Worm (Caenorhabditis elegans): Measurements from ENCODE around the gene srr-9.

srr-9 gene

DNA sequence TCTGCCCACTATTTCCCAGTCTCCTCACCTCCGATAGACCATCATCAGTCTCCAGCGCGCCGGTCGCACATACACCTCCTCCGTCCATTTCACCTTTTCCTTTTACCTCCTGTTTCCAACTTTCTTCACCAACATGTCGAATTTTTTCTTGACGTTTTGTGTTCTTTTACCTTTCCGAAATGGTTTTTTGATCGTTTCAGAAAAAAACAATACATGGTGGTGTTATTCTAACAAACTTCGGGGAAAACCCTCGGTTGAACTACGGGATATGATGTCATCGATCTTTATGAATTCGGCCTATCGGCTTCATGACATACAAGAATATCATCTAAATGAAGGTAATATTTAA is 9.2 kb upstream of the srr-9 start, which contains the start of gene Y97E10C.1:
Y97E10C.1 (plus strand) TSS at position 201 of the 349 bp plus-strand sequence.
- peak in 1 of 2 experiments; percentile 55 for TF ChIP-seq unc-62 (GFP tag; optimal IDR thresholded peaks at IDR 0.05 in 1 of 2)
- TF ChIP-seq unc-62 (tag; optimal IDR thresholded peaks at IDR 0.05): no peak
- TF ChIP-seq fkh-10 (GFP tag; optimal IDR thresholded peaks at IDR 0.05): no peak

DNA sequence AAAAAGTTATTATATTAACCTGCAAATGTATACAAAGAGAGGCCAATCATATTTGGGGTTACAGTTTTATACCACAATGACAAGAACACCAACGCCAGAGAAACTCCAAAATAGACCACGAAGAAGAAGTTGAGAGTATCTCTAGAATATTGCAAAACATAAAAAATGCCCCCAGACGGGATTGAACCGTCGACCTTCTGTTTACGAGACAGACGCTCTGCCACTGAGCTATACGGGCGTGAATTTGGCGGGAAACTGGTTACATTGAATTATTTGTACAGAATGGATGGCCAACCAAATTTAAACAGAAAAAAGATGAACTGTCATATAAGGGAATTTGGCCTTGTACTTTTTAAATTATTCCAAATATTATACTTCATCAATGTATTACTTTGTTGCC is 7.3 kb upstream of the srr-9 start:
- peak; percentile 42 for TF ChIP-seq duxl-1 (tag; optimal IDR thresholded peaks at IDR 0.05; ENCODE audit: poor library complexity)
- no peak for TF ChIP-seq cey-2 (tag; optimal IDR thresholded peaks at IDR 0.05; ENCODE audit: borderline replicate concordance, insufficient read depth)
- TF ChIP-seq dve-1 (tag; optimal IDR thresholded peaks at IDR 0.05; ENCODE audit: insufficient read depth): peak; percentile 67
- TF ChIP-seq lin-29 (GFP tag; IDR thresholded peaks at IDR 0.05): no peak
- no peak for TF ChIP-seq ceh-62 (tag; optimal IDR thresholded peaks at IDR 0.05)
- peak; percentile 52 for TF ChIP-seq Y5F2A.4 (GFP tag; optimal IDR thresholded peaks at IDR 0.05)
- no peak for TF ChIP-seq unc-39 (tag; optimal IDR thresholded peaks at IDR 0.05)
- peak; percentile 8 for TF ChIP-seq nhr-25 (tag; optimal IDR thresholded peaks at IDR 0.05; ENCODE audit: borderline replicate concordance, insufficient read depth)
- TF ChIP-seq spr-3 (GFP tag; optimal IDR thresholded peaks at IDR 0.05): peak; percentile 1
- TF ChIP-seq lsy-2 (tag; optimal IDR thresholded peaks at IDR 0.05): peak in 1 of 2 experiments; percentile 68
- peak; percentile 56 for TF ChIP-seq rbr-2 (tag; optimal IDR thresholded peaks at IDR 0.05)
- TF ChIP-seq zag-1 (tag; optimal IDR thresholded peaks at IDR 0.05): no peak
- peak in 1 of 2 experiments; percentile 19 for TF ChIP-seq hif-1 (tag; optimal IDR thresholded peaks at IDR 0.05)
- no peak for TF ChIP-seq zfp-2 (tag; optimal IDR thresholded peaks at IDR 0.05)
- TF ChIP-seq set-16 (GFP tag; IDR thresholded peaks at IDR 0.05): no peak
- TF ChIP-seq mdl-1 (tag; optimal IDR thresholded peaks at IDR 0.05): no peak
- TF ChIP-seq dmd-6 (GFP tag; IDR thresholded peaks at IDR 0.05): peak; percentile 37; the same call in 1 of the 2 replicates
- no peak for TF ChIP-seq snpc-4 (tag; optimal IDR thresholded peaks at IDR 0.05)
- no peak for TF ChIP-seq ceh-32 (tag; optimal IDR thresholded peaks at IDR 0.05; ENCODE audit: poor library complexity)
- TF ChIP-seq dpl-1 (GFP tag; optimal IDR thresholded peaks at IDR 0.05): peak; percentile 38
- peak; percentile 37 for TF ChIP-seq nhr-6 (tag; optimal IDR thresholded peaks at IDR 0.05)
- TF ChIP-seq lin-1 (GFP tag; IDR thresholded peaks at IDR 0.05): peak; percentile 37; the same call in 1 of the 2 replicates
- peak; percentile 35 for TF ChIP-seq mep-1 (tag; optimal IDR thresholded peaks at IDR 0.05)
- peak; percentile 24 for TF ChIP-seq gei-8 (GFP tag; optimal IDR thresholded peaks at IDR 0.05)
- TF ChIP-seq R02D3.7 (tag; optimal IDR thresholded peaks at IDR 0.05): no peak
- TF ChIP-seq ztf-7 (tag; optimal IDR thresholded peaks at IDR 0.05): peak; percentile 35
- 0 out of 2 replicates have a peak, but pooled peaks have one; percentile 24 for TF ChIP-seq F26F4.8 (GFP tag; conservative IDR thresholded peaks at IDR 0.05)
- no peak for TF ChIP-seq fkh-10 (GFP tag; optimal IDR thresholded peaks at IDR 0.05)
- TF ChIP-seq dmd-9 (GFP tag; IDR thresholded peaks at IDR 0.05): peak; percentile 61; the same call in 1 of the 2 replicates
- peak; percentile 25; the same call in 1 of the 2 replicates for TF ChIP-seq pha-4 (GFP tag; IDR thresholded peaks at IDR 0.05)
- TF ChIP-seq pha-4 (tag; optimal IDR thresholded peaks at IDR 0.05): no peak
- no peak for TF ChIP-seq ceh-20 (GFP tag; IDR thresholded peaks at IDR 0.05)
- no peak for TF ChIP-seq madf-9 (GFP tag; conservative IDR thresholded peaks at IDR 0.05)
- no peak for TF ChIP-seq skn-1 (tag; optimal IDR thresholded peaks at IDR 0.05)
- TF ChIP-seq unc-62 (GFP tag; optimal IDR thresholded peaks at IDR 0.05 in 1 of 2): peak in 1 of 2 experiments; percentile 8
- TF ChIP-seq unc-62 (tag; optimal IDR thresholded peaks at IDR 0.05): no peak
- TF ChIP-seq daf-16 (GFP tag; optimal IDR thresholded peaks at IDR 0.05): no peak
- TF ChIP-seq daf-16 (tag; optimal IDR thresholded peaks at IDR 0.05): peak; percentile 88
- peak; percentile 60 for TF ChIP-seq hlh-11 (tag; optimal IDR thresholded peaks at IDR 0.05)
- TF ChIP-seq nhr-28 (tag; optimal IDR thresholded peaks at IDR 0.05): peak; percentile 7
- peak; percentile 67 for TF ChIP-seq mes-2 (tag; optimal IDR thresholded peaks at IDR 0.05; ENCODE audit: poor library complexity, severe bottlenecking)
- TF ChIP-seq spr-1 (tag; optimal IDR thresholded peaks at IDR 0.05): no peak
- no peak for TF ChIP-seq nhr-111 (GFP tag; optimal IDR thresholded peaks at IDR 0.05)
- no peak for TF ChIP-seq sdz-12 (GFP tag; optimal IDR thresholded peaks at IDR 0.05)
- peak; percentile 52; the same call in 1 of the 2 replicates for TF ChIP-seq snpc-1.2 (GFP tag; IDR thresholded peaks at IDR 0.05)
- 0 out of 2 replicates have a peak, but pooled peaks have one; percentile 45 for TF ChIP-seq hmg-1.1 (GFP tag; IDR thresholded peaks at IDR 0.05)
- peak; percentile 6 for TF ChIP-seq T20F7.1 (GFP tag; optimal IDR thresholded peaks at IDR 0.05)

Measured in whole organism, L4 larva.